Worm (Caenorhabditis elegans) whole organism, midembryonic: ENCODE results near the gene ccz-1.

Source experiments
- T22C8.4 ChIP-seq: fragments of 200-800 bp; sonication (Bioruptor generic); IDR thresholded peaks from 2 replicates; pipeline ENCODE4 v1.3.6; 2022; ENCODE audit warnings: missing genetic modification characterization, missing compliant biosample characterization
- flt-1 ChIP-seq: fragments of 200-800 bp; sonication (Bioruptor generic); IDR thresholded peaks from 2 replicates; pipeline ENCODE4 v1.3.6; 2022; ENCODE audit warnings: missing genetic modification characterization, missing compliant biosample characterization
- klf-2 ChIP-seq: fragments of 200-800 bp; sonication (Bioruptor generic); conservative IDR thresholded peaks from 2 replicates; pipeline ENCODE4 v1.3.6; 2022; ENCODE audit warnings: missing genetic modification reagents, missing genetic modification characterization, missing compliant biosample characterization
- med-1 ChIP-seq: sonication (generic microtip); optimal IDR thresholded peaks from 2 replicates; lab custom pipeline; 2017; ENCODE audit warnings: missing genetic modification characterization, mild to moderate bottlenecking, missing compliant biosample characterization, antibody characterized with exemption, missing genetic modification reagents; ENCODE audit not compliant: insufficient read depth
- ref-1 ChIP-seq: fragments of 200-800 bp; sonication (Bioruptor generic); conservative IDR thresholded peaks from 2 replicates; pipeline ENCODE4 v1.3.6; 2022; ENCODE audit warnings: missing genetic modification reagents, missing genetic modification characterization, missing compliant biosample characterization
- tab-1 ChIP-seq: fragments of 200-800 bp; sonication (Bioruptor generic); IDR thresholded peaks from 2 replicates; pipeline ENCODE4 v1.3.6; 2022; ENCODE audit warnings: missing genetic modification characterization, missing compliant biosample characterization
- ztf-23 ChIP-seq: fragments of 200-800 bp; sonication (Bioruptor generic); IDR thresholded peaks from 2 replicates; pipeline ENCODE4 v1.3.6; 2022; ENCODE audit warnings: missing genetic modification reagents, missing genetic modification characterization, missing compliant biosample characterization
- ztf-29 ChIP-seq: fragments of 200-800 bp; sonication (Bioruptor generic); IDR thresholded peaks from 2 replicates; pipeline ENCODE4 v1.3.6; 2022; ENCODE audit warnings: missing genetic modification reagents, missing genetic modification characterization, missing compliant biosample characterization

DNA sequence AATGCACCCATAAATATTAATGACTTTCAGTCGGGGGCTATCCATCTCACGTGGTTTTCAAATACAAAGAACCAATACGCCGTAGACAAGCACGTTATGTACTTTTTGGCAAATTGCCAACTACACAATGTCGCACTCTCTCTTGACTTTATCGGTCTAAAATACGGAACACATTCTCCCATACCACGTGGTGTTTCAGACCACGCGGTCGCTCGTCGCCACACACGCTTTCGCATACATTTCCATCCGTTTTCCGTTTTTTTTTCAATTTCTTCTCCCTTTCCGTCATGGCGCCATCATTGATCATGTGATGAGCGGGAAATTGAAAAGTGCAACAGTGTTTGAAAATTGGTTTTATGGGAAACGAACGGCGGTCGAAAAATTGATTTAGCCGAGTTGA, 20.1 kb upstream of the ccz-1 start:
- TF ChIP-seq med-1 (no peak), ref-1 (GFP tag; lab: Robert Waterston, UW) (no peak), ztf-29 (GFP tag; lab: Robert Waterston, UW) (no peak), tab-1 (GFP tag; lab: Robert Waterston, UW) (no peak), klf-2 (0 out of 2 replicates have a peak, but pooled peaks have one; percentile 48), T22C8.4 (GFP tag; lab: Robert Waterston, UW) (no peak), flt-1 (GFP tag; lab: Robert Waterston, UW) (no peak), ztf-23 (no peak)
